Fruit fly (Drosophila melanogaster): Measurements from ENCODE around the gene CG14301.

Gene CG14301

DNA sequence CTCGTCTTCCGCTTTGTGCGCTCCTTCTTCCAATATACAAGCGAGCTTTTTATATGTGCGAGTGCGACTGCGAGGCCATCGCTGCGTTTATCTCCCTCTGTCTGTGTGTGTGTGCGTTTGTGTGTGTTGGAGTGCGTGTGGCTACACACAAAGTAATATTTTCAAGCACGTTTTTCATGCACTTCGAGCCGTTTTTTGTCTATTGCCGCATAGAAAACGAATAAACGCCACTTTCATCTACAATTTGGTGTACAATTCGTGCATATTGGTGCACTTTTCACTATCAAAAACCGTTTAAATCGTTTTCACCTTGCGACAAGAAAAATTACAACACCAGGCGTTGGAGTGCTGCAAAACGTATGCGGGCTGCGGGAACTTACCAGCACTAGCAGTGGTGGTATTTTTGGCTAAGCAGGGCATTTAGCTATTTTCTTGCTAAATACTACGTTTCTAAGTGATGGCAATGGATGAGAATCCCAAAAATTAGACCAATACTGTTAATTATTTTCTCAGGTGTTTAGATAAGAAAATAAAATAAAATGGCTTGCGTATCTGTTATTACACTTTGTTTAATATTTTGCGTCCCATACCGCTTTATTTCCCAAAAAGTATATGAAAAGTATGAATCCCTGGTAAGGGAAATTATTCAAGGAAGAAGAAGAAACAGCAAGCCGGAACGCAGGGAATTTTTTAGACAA is 17.8 kb upstream of the CG14301 start, which contains the start of the genes CG31224 and CstF64 (continued):
- TF ChIP-seq p53 (GFP tag; optimal IDR thresholded peaks at IDR 0.05): peak; percentile 66
- TF ChIP-seq Lpt (GFP tag; optimal IDR thresholded peaks at IDR 0.05): no peak
- TF ChIP-seq CG10267 (tag; optimal IDR thresholded peaks at IDR 0.05): peak; percentile 97
- TF ChIP-seq B-H2 (GFP tag; optimal IDR thresholded peaks at IDR 0.05): peak; percentile 87
- TF ChIP-seq fd64A (GFP tag; optimal IDR thresholded peaks at IDR 0.05): peak; percentile 60
- peak; percentile 85 for TF ChIP-seq ci (GFP tag; IDR thresholded peaks at IDR 0.05)
- peak; percentile 84 for TF ChIP-seq zen (tag; optimal IDR thresholded peaks at IDR 0.05)
- peak; percentile 28 for TF ChIP-seq CG17802 (tag; optimal IDR thresholded peaks at IDR 0.05)
- TF ChIP-seq sna (GFP tag; IDR thresholded peaks at IDR 0.05; ENCODE audit: partially characterized antibody): no peak
- peak; percentile 88 for TF ChIP-seq CG33213 (GFP tag; optimal IDR thresholded peaks at IDR 0.05)
- peak; percentile 79; the same call in 1 of the 3 replicates for TF ChIP-seq CG34422 (GFP tag; IDR thresholded peaks at IDR 0.05)
- TF ChIP-seq Camta (GFP tag; optimal IDR thresholded peaks at IDR 0.05): peak; percentile 84
- peak; percentile 86 for TF ChIP-seq CG17829 (tag; optimal IDR thresholded peaks at IDR 0.05)
- TF ChIP-seq Abd-B (GFP tag; optimal IDR thresholded peaks at IDR 0.05): peak; percentile 82
- TF ChIP-seq hbn (GFP tag; IDR thresholded peaks at IDR 0.05; ENCODE audit: partially characterized antibody): no peak
- TF ChIP-seq Xrp1 (GFP tag; IDR thresholded peaks at IDR 0.05): peak; percentile 84
- TF ChIP-seq Usf (GFP tag; optimal IDR thresholded peaks at IDR 0.05): peak; percentile 59
- TF ChIP-seq fd96Cb (tag; optimal IDR thresholded peaks at IDR 0.05): peak; percentile 79
- peak; percentile 71; the same call in 1 of the 2 replicates for TF ChIP-seq E2f2 (GFP tag; IDR thresholded peaks at IDR 0.05)
- TF ChIP-seq Blimp-1 (GFP tag; optimal IDR thresholded peaks at IDR 0.05): peak; percentile 73
- TF ChIP-seq CG18619 (GFP tag; optimal IDR thresholded peaks at IDR 0.05): peak; percentile 81
- no peak for TF ChIP-seq CG2129 (GFP tag; IDR thresholded peaks at IDR 0.05; ENCODE audit: partially characterized antibody)
- TF ChIP-seq gcm (GFP tag; optimal IDR thresholded peaks at IDR 0.05): peak; percentile 82
- peak; percentile 56; the same call in 1 of the 3 replicates for TF ChIP-seq Optix (GFP tag; IDR thresholded peaks at IDR 0.05)
- TF ChIP-seq CG10366 (GFP tag; IDR thresholded peaks at IDR 0.05): peak; percentile 83
- peak; percentile 66 for TF ChIP-seq CG17186 (GFP tag; optimal IDR thresholded peaks at IDR 0.05)
- TF ChIP-seq CG10959 (GFP tag; IDR thresholded peaks at IDR 0.05): no peak
- TF ChIP-seq rib (GFP tag; IDR thresholded peaks at IDR 0.05): 0 out of 2 replicates have a peak, but pooled peaks have one; percentile 44
- peak; percentile 40 for TF ChIP-seq Dref (GFP tag; IDR thresholded peaks at IDR 0.05)
- TF ChIP-seq CG10321 (GFP tag; IDR thresholded peaks at IDR 0.05): no peak
- TF ChIP-seq CG1233 (GFP tag; optimal IDR thresholded peaks at IDR 0.05): peak; percentile 70
- TF ChIP-seq CG15479 (GFP tag; optimal IDR thresholded peaks at IDR 0.05): no peak
- no peak for TF ChIP-seq ash1 (GFP tag; optimal IDR thresholded peaks at IDR 0.05)
- peak; percentile 3 for TF ChIP-seq CG7271 (tag; optimal IDR thresholded peaks at IDR 0.05)
- TF ChIP-seq CG7963 (GFP tag; IDR thresholded peaks at IDR 0.05; ENCODE audit: partially characterized antibody): no peak
- TF ChIP-seq Mrtf (GFP tag; IDR thresholded peaks at IDR 0.05): peak; percentile 63; the same call in 2 of the 3 replicates
- TF ChIP-seq sens-2 (GFP tag; IDR thresholded peaks at IDR 0.05): peak; percentile 64; the same call in 1 of the 2 replicates
- TF ChIP-seq tio (GFP tag; optimal IDR thresholded peaks at IDR 0.05): no peak
- peak; percentile 83 for TF ChIP-seq CG13424 (tag; optimal IDR thresholded peaks at IDR 0.05)
- TF ChIP-seq CG16863 (GFP tag; optimal IDR thresholded peaks at IDR 0.05): peak; percentile 83
- TF ChIP-seq HLH3B (GFP tag; IDR thresholded peaks at IDR 0.05): peak; percentile 75
- TF ChIP-seq repo (GFP tag; optimal IDR thresholded peaks at IDR 0.05): peak; percentile 82
- no peak for TF ChIP-seq Kr (GFP tag; optimal IDR thresholded peaks at IDR 0.05)
- TF ChIP-seq CG6765 (GFP tag; optimal IDR thresholded peaks at IDR 0.05): peak; percentile 61
- no peak for TF ChIP-seq zf30C (GFP tag; optimal IDR thresholded peaks at IDR 0.05)
- TF ChIP-seq so (GFP tag; IDR thresholded peaks at IDR 0.05): peak; percentile 76
- TF ChIP-seq lbe (GFP tag; optimal IDR thresholded peaks at IDR 0.05): peak; percentile 57
- peak; percentile 91 for TF ChIP-seq CG31224 (GFP tag; IDR thresholded peaks at IDR 0.05)
- TF ChIP-seq amos (GFP tag; IDR thresholded peaks at IDR 0.05; ENCODE audit: partially characterized antibody): peak; percentile 35; the same call in 1 of the 2 replicates
